Worm (Caenorhabditis elegans): ENCODE data around the gene unc-69.

unc-69 gene

DNA sequence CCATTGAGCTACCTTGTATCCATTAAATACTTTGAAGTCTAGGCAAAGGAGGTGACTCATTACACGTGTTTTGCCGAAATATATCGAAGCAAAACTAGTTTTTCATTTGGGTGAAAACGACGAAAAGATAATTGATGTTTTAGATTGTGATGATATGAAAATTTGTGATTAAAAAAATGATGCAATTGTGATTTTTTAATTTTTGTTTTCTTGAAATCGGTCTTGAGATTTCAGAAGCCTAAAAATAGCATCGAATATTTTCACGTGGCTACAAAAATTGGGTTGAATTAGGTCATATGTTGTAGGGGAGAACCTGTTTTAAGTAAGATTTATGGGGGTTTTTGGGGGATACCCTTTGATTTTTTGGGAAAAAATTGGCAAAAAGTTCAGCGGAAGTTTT is 28.2 kb upstream of the unc-69 start:
- TF ChIP-seq ceh-36 (tag; optimal IDR thresholded peaks at IDR 0.05), result no peak
- TF ChIP-seq F13C5.2 (tag; optimal IDR thresholded peaks at IDR 0.05), result no peak
- TF ChIP-seq hnd-1 (tag; optimal IDR thresholded peaks at IDR 0.05), result no peak
- TF ChIP-seq hmg-4 (GFP tag; optimal IDR thresholded peaks at IDR 0.05), result no peak
- TF ChIP-seq scrt-1 (GFP tag; IDR thresholded peaks at IDR 0.05), result no peak
- no peak for TF ChIP-seq tbx-37 (GFP tag; conservative IDR thresholded peaks at IDR 0.05)
- TF ChIP-seq aly-1 (tag; optimal IDR thresholded peaks at IDR 0.05), result no peak
- TF ChIP-seq ets-7 (tag; optimal IDR thresholded peaks at IDR 0.05), result no peak
- no peak for TF ChIP-seq tra-4 (tag; optimal IDR thresholded peaks at IDR 0.05)
- TF ChIP-seq pes-1 (GFP tag; IDR thresholded peaks at IDR 0.05), result no peak
- no peak for TF ChIP-seq tbx-11 (GFP tag; IDR thresholded peaks at IDR 0.05)
- no peak for TF ChIP-seq ama-1 (optimal IDR thresholded peaks at IDR 0.05)
- no peak for TF ChIP-seq sea-1 (GFP tag; conservative IDR thresholded peaks at IDR 0.05)
- no peak for TF ChIP-seq hmbx-1 (tag; optimal IDR thresholded peaks at IDR 0.05)
- TF ChIP-seq ceh-13 (GFP tag; optimal IDR thresholded peaks at IDR 0.05), result no peak
- TF ChIP-seq flt-1 (GFP tag; IDR thresholded peaks at IDR 0.05), result no peak
- no peak for TF ChIP-seq B0310.2 (tag; optimal IDR thresholded peaks at IDR 0.05)

DNA sequence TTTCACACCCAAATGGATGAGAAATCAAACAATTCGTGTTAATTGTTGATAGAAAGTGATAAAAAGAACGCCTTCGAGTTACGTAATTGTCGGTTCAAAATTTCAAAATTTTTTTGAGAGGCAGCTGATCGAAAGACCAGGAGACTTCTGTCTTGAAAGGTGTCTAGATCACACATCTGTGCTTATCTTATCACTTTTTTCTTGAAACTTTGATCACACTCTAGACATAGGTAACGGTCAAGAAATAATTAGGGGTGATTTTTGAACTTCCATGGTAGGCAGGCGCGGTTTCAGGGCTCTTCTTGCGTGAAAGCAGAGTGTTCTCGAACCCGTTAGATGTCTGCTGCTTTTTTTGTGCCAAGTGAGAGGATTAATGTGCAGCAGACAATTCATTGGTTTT is 25.4 kb upstream of the unc-69 start:
- TF ChIP-seq ets-7 (tag; optimal IDR thresholded peaks at IDR 0.05), result no peak
- no peak for TF ChIP-seq tbx-37 (GFP tag; conservative IDR thresholded peaks at IDR 0.05)
- TF ChIP-seq hmg-4 (GFP tag; optimal IDR thresholded peaks at IDR 0.05), result no peak
- no peak for TF ChIP-seq sea-1 (GFP tag; conservative IDR thresholded peaks at IDR 0.05)
- TF ChIP-seq B0310.2 (tag; optimal IDR thresholded peaks at IDR 0.05), result no peak
- TF ChIP-seq scrt-1 (GFP tag; IDR thresholded peaks at IDR 0.05), result no peak
- TF ChIP-seq aly-1 (tag; optimal IDR thresholded peaks at IDR 0.05), result no peak
- TF ChIP-seq tra-4 (tag; optimal IDR thresholded peaks at IDR 0.05), result no peak
- no peak for TF ChIP-seq hmbx-1 (tag; optimal IDR thresholded peaks at IDR 0.05)
- TF ChIP-seq ceh-36 (tag; optimal IDR thresholded peaks at IDR 0.05), result no peak
- no peak for TF ChIP-seq hnd-1 (tag; optimal IDR thresholded peaks at IDR 0.05)

DNA sequence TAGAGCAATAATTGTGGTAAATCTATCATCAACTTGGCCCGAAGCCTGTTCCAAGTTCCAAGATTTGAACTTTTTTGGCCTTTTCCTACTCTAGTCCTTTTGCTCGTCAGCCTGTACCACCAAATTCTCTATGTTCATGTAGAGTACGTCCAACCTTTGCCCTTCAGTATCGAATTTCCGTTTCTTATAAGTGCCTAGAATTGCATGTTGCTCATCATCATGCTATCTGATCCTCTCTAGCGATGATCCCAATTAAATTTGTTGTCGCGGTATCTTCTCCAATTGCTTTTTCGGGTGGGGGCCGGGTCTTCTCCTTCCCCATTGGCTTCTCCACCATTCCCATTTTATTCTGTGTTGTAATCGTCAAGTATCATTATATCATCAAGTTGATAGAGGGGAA is 24.8 kb upstream of the unc-69 start:
- TF ChIP-seq hmg-4 (GFP tag; optimal IDR thresholded peaks at IDR 0.05) (no peak), hmbx-1 (tag; optimal IDR thresholded peaks at IDR 0.05) (no peak)

DNA sequence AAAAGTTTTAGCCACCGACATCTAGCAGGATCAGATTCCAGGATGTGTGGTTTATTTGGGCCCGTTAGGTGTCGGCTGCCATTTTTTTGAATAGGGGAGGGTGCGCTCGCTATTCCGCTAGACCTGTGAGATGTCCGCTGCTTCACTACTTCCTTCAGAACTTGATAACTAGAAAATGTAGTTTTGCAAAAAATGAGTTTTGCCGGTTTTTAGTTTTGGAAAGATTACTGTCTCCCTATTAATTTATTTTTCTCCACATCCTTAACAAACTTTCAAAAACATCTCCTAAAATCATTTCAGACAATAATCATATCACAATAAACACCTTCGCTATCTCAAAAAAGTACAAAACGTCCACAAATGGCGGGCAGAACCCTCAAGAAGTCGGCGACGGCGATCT is 23.9 kb upstream of the unc-69 start, which contains the start of gene vglu-2:
TSS of gene vglu-2 (plus strand) at position 301 of the 400 bp plus-strand sequence.
- TF ChIP-seq hnd-1 (tag; optimal IDR thresholded peaks at IDR 0.05), result no peak
- TF ChIP-seq sea-1 (GFP tag; conservative IDR thresholded peaks at IDR 0.05), result no peak
- no peak for TF ChIP-seq ama-1 (optimal IDR thresholded peaks at IDR 0.05)
- TF ChIP-seq ceh-13 (GFP tag; optimal IDR thresholded peaks at IDR 0.05), result no peak
- TF ChIP-seq tbx-11 (GFP tag; IDR thresholded peaks at IDR 0.05), result no peak
- TF ChIP-seq flt-1 (GFP tag; IDR thresholded peaks at IDR 0.05), result no peak
- TF ChIP-seq tbx-37 (GFP tag; conservative IDR thresholded peaks at IDR 0.05), result no peak

DNA sequence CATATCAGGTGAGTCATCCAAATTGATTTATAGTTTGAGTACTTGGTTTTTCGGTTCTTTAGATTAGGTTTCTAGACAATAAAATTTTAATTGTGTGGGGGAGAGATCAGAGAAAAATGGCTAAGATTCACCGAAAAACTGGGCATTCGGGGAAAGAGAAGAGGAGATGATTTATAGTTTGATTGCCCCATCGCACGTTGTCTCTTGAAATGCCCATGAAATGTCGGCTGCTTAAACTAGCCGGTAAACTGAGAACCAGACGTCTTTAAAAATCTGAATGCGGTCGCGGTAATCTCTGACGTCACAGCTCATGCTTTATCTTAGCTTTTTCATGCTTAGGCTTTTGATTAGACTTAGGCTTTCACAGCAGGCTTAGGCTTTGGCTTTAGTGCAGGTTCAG is 21.8 kb upstream of the unc-69 start:
- TF ChIP-seq B0310.2 (tag; optimal IDR thresholded peaks at IDR 0.05) (no peak), ets-7 (tag; optimal IDR thresholded peaks at IDR 0.05) (no peak), tra-4 (tag; optimal IDR thresholded peaks at IDR 0.05) (no peak)

DNA sequence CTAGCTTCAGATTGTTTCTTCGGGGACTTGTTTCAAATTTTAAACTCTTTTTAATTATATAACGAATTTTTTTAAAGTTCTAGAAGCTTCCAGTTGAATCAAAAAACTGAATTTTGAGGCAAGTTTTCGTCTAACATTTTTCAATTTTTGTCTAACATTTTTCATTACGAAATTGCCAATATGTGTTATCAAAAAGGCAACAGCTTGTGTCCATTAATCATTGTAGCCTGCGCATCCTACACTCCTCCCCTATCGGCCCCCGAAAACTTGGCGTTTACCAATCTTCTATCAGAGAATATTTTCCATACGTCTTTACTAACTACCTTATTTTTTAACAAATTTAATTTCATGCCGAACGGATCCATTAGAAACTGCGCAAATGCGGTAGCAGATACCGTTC is 18.7 kb upstream of the unc-69 start, which contains the start of gene vglu-3:
TSS of gene vglu-3 (plus strand) at position 301 of the 400 bp plus-strand sequence.
- TF ChIP-seq aly-1 (tag; optimal IDR thresholded peaks at IDR 0.05), result no peak

DNA sequence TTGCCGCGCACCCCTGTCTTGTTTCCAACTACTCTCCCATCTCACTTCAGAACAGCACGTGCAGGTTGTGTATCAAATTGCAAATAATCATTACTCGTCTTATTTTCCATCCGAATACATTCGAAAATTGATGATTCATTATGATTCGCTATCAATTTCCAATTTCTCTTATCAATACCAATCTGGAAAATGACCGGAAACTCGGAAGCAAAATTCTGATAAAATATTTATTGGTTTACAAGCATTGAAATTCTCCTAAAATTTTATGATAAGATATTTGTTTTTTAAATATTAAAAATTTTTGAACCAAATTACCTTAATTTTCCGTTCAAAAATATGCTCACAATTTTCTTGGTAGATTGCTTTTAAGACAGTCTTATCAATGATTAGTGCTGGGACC is 13.4 kb upstream of the unc-69 start:
- TF ChIP-seq ceh-13 (GFP tag; optimal IDR thresholded peaks at IDR 0.05) (no peak), tbx-11 (GFP tag; IDR thresholded peaks at IDR 0.05) (no peak), hmg-4 (GFP tag; optimal IDR thresholded peaks at IDR 0.05) (no peak), hnd-1 (tag; optimal IDR thresholded peaks at IDR 0.05) (no peak), sea-1 (GFP tag; conservative IDR thresholded peaks at IDR 0.05) (no peak)

DNA sequence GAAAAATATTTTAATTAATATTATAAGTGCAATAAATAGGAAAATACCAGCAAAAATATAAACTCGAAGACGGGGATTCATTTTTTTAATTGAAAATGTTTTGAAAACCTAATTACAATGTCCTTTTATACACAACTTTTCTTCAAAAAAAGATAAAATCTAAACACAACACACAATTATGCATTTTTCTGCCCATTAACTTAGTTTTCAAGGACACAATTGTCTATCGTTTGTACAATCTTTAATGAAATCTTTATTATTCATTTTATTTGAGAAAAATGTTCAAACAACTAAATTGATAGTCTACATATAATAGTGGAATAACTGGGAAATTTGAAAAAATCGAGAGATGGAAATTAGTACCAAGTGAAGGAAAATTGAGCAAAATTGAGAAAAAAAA is 12.7 kb upstream of the unc-69 start, which contains the start of gene T07A5.1:
TSS of gene T07A5.1 (minus strand) at position 149 of the 400 bp plus-strand sequence.
- TF ChIP-seq pes-1 (GFP tag; IDR thresholded peaks at IDR 0.05) (no peak), F13C5.2 (tag; optimal IDR thresholded peaks at IDR 0.05) (no peak), tra-4 (tag; optimal IDR thresholded peaks at IDR 0.05) (no peak), ama-1 (optimal IDR thresholded peaks at IDR 0.05) (no peak), ceh-36 (tag; optimal IDR thresholded peaks at IDR 0.05) (no peak), scrt-1 (GFP tag; IDR thresholded peaks at IDR 0.05) (no peak), tbx-37 (GFP tag; conservative IDR thresholded peaks at IDR 0.05) (no peak), ets-7 (tag; optimal IDR thresholded peaks at IDR 0.05) (no peak)

DNA sequence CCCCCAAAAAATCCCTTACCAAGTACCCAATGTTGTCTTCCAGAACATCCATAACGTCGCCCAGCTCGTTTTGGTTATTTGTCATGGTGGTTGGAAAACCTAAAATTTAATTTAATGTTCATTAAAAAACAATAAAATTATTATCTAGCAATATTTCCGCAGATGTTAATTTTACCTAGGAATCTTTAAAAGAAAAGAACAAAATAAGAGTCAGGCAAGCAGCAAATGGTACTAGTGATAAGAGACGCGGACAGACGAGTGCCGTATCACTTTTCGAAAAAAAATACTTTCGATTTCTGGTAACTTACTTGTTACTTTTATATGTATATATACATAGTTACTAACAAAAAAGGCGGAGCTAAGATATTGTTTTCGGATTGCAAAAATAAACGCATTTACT is 7.7 kb upstream of the unc-69 start, which contains the start of gene T07A5.7:
TSS of gene T07A5.7 (minus strand) at position 101 of the 400 bp plus-strand sequence.
- TF ChIP-seq scrt-1 (GFP tag; IDR thresholded peaks at IDR 0.05), result no peak
- TF ChIP-seq pes-1 (GFP tag; IDR thresholded peaks at IDR 0.05), result no peak
- TF ChIP-seq ama-1 (optimal IDR thresholded peaks at IDR 0.05), result no peak
- no peak for TF ChIP-seq flt-1 (GFP tag; IDR thresholded peaks at IDR 0.05)
- no peak for TF ChIP-seq aly-1 (tag; optimal IDR thresholded peaks at IDR 0.05)
- TF ChIP-seq ceh-36 (tag; optimal IDR thresholded peaks at IDR 0.05), result no peak
- TF ChIP-seq hnd-1 (tag; optimal IDR thresholded peaks at IDR 0.05), result no peak
